Worm (Caenorhabditis elegans): Measurements from ENCODE around the gene pcs-1.
A peak's percentile ranks its signal among the peaks of the same experiment; 100 is the strongest.

Gene pcs-1

DNA sequence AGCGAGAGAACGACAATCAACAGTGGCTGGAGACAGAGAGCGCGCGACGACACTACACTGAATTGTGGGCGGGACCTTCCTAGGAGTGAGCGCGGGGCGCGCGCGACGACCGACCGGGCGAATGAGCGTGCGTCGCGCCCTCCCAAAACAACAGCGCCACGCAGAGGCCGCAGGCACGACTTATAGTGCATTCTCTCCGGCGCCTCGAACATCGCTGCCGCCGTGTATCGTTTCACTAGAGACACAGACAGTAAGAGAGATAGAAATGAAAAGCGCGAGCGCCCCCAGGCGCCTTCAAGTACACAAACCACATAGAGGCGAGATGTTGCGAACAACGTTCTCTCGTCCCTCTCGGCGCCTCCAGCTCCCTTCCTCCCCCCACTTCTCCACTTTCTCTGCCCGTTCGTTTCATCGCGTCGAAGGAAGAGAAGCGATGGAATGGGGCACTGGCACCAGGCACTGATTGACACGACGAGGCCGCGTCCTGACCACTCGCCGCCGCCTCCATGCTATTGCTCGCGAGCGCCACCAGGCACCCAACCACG is 42.4 kb upstream of the pcs-1 start (continued):
- TF ChIP-seq ekl-4 (GFP tag; IDR thresholded peaks at IDR 0.05): peak; percentile 49; the same call in 1 of the 2 replicates
- TF ChIP-seq nfyb-1 (GFP tag; IDR thresholded peaks at IDR 0.05): peak; percentile 79
- TF ChIP-seq madf-3 (GFP tag; IDR thresholded peaks at IDR 0.05): 0 out of 2 replicates have a peak, but pooled peaks have one; percentile 36
- 0 out of 2 replicates have a peak, but pooled peaks have one; percentile 55 for TF ChIP-seq pbrm-1 (GFP tag; IDR thresholded peaks at IDR 0.05)
- peak; percentile 24 for TF ChIP-seq T07F8.4 (tag; optimal IDR thresholded peaks at IDR 0.05)
- no peak for TF ChIP-seq ztf-28 (GFP tag; IDR thresholded peaks at IDR 0.05)
- TF ChIP-seq lin-26 (GFP tag; IDR thresholded peaks at IDR 0.05): no peak
- no peak for TF ChIP-seq ztf-3 (GFP tag; optimal IDR thresholded peaks at IDR 0.05)
- peak; percentile 50 for TF ChIP-seq die-1 (tag; optimal IDR thresholded peaks at IDR 0.05)
- peak; percentile 39 for TF ChIP-seq tbp1 (GFP tag; optimal IDR thresholded peaks at IDR 0.05)
- peak; percentile 85 for TF ChIP-seq hmg-1.2 (GFP tag; IDR thresholded peaks at IDR 0.05)
- TF ChIP-seq ceh-27 (GFP tag; optimal IDR thresholded peaks at IDR 0.05): peak; percentile 59
- no peak for TF ChIP-seq hsf-1 (GFP tag; IDR thresholded peaks at IDR 0.05)
- peak; percentile 51 to 68 for TF ChIP-seq let-607 (tag; optimal IDR thresholded peaks at IDR 0.05)
- peak; percentile 87 for TF ChIP-seq K11D2.4 (GFP tag; IDR thresholded peaks at IDR 0.05)
- peak; percentile 86 for TF ChIP-seq lin-40 (tag; optimal IDR thresholded peaks at IDR 0.05)
- TF ChIP-seq ceh-40 (GFP tag; IDR thresholded peaks at IDR 0.05): no peak
- no peak for TF ChIP-seq nhr-27 (tag; optimal IDR thresholded peaks at IDR 0.05)
- peak; percentile 73 for TF ChIP-seq mcd-1 (GFP tag; IDR thresholded peaks at IDR 0.05)
- peak; percentile 91 for TF ChIP-seq K12H6.12 (tag; optimal IDR thresholded peaks at IDR 0.05)
- TF ChIP-seq pha-4 (tag; optimal IDR thresholded peaks at IDR 0.05): no peak
- TF ChIP-seq attf-3 (GFP tag; conservative IDR thresholded peaks at IDR 0.05): no peak
- TF ChIP-seq egrh-3 (GFP tag; IDR thresholded peaks at IDR 0.05): peak; percentile 92
- peak; percentile 59 for TF ChIP-seq chd-7 (tag; optimal IDR thresholded peaks at IDR 0.05)
- TF ChIP-seq nhr-80 (tag; optimal IDR thresholded peaks at IDR 0.05): peak; percentile 100
- peak; percentile 29; the same call in 1 of the 2 replicates for TF ChIP-seq madf-6 (GFP tag; IDR thresholded peaks at IDR 0.05)
- TF ChIP-seq ZK185.1 (tag; optimal IDR thresholded peaks at IDR 0.05; ENCODE audit: poor library complexity, severe bottlenecking): peak; percentile 66
- TF ChIP-seq snpc-4 (GFP tag; optimal IDR thresholded peaks at IDR 0.05): no peak
- peak in 3 of 4 experiments; percentile 28 to 67 (median 58) for TF ChIP-seq snpc-4 (tag; optimal IDR thresholded peaks at IDR 0.05)
- TF ChIP-seq hmg-20 (GFP tag; IDR thresholded peaks at IDR 0.05): 0 out of 2 replicates have a peak, but pooled peaks have one; percentile 44
- TF ChIP-seq C06A6.2 (GFP tag; conservative IDR thresholded peaks at IDR 0.05): no peak
- peak; percentile 68 for TF ChIP-seq nhr-90 (tag; optimal IDR thresholded peaks at IDR 0.05)
- peak; percentile 55 for TF ChIP-seq ztf-18 (tag; optimal IDR thresholded peaks at IDR 0.05)
- peak; percentile 88 for TF ChIP-seq ztf-26 (tag; optimal IDR thresholded peaks at IDR 0.05)
- peak; percentile 79 for TF ChIP-seq ets-4 (GFP tag; optimal IDR thresholded peaks at IDR 0.05)
- no peak for TF ChIP-seq F55B11.4 (tag; optimal IDR thresholded peaks at IDR 0.05; ENCODE audit: borderline replicate concordance, insufficient read depth)
- 0 out of 2 replicates have a peak, but pooled peaks have one; percentile 53 for TF ChIP-seq bed-2 (GFP tag; IDR thresholded peaks at IDR 0.05)
- TF ChIP-seq F22D6.2 (tag; optimal IDR thresholded peaks at IDR 0.05): peak; percentile 43
- peak; percentile 87 for TF ChIP-seq attf-5 (GFP tag; optimal IDR thresholded peaks at IDR 0.05)
- peak; percentile 61 for TF ChIP-seq gei-17 (GFP tag; optimal IDR thresholded peaks at IDR 0.05)
- TF ChIP-seq atf-7 (tag; optimal IDR thresholded peaks at IDR 0.05): peak; percentile 90
- TF ChIP-seq B0336.3 (GFP tag; IDR thresholded peaks at IDR 0.05): peak; percentile 85
- TF ChIP-seq somi-1 (GFP tag; optimal IDR thresholded peaks at IDR 0.05): peak; percentile 77
- peak; percentile 87 for TF ChIP-seq dox-1 (GFP tag; IDR thresholded peaks at IDR 0.05)
- peak; percentile 76 for TF ChIP-seq B0035.1 (tag; optimal IDR thresholded peaks at IDR 0.05)
